Fruit fly (Drosophila melanogaster) whole organism, prepupa: ENCODE measurements around the gene CG43336.

Experiments used
- CG11762 ChIP-seq: fragments of 200-800 bp; sonication (Bioruptor generic); optimal IDR thresholded peaks from 3 replicates; lab custom pipeline; 2016; ENCODE audit warnings: missing biosample characterization, missing genetic modification characterization; ENCODE audit not compliant: insufficient read depth
- CG11902 ChIP-seq: fragments of 200-800 bp; sonication (Bioruptor generic); optimal IDR thresholded peaks from 3 replicates; lab custom pipeline; 2016; ENCODE audit warnings: missing biosample characterization, missing genetic modification characterization
- CG1621 ChIP-seq: fragments of 200-800 bp; sonication (Bioruptor generic); optimal IDR thresholded peaks from 3 replicates; lab custom pipeline; 2018; ENCODE audit warnings: missing biosample characterization, mild to moderate bottlenecking, missing genetic modification characterization
- CG4318 ChIP-seq: fragments of 200-800 bp; sonication (Bioruptor generic); optimal IDR thresholded peaks from 3 replicates; lab custom pipeline; 2017; ENCODE audit warnings: missing biosample characterization, mild to moderate bottlenecking, missing genetic modification characterization
- CG6854 ChIP-seq: fragments of 200-800 bp; sonication (Bioruptor generic); optimal IDR thresholded peaks from 2 replicates; lab custom pipeline; 2017; ENCODE audit warnings: missing biosample characterization, mild to moderate bottlenecking, missing genetic modification characterization
- CG8119 ChIP-seq: fragments of 200-800 bp; sonication (Bioruptor generic); IDR thresholded peaks from 3 replicates; pipeline ENCODE4 v1.3.6; 2022; ENCODE audit warnings: missing biosample characterization, missing genetic modification characterization
- Eip75B ChIP-seq: fragments of 200-800 bp; sonication (Bioruptor generic); optimal IDR thresholded peaks from 3 replicates; lab custom pipeline; 2016; ENCODE audit warnings: missing biosample characterization, missing genetic modification characterization
- Ets96B ChIP-seq: fragments of 200-800 bp; optimal IDR thresholded peaks from 2 replicates; lab custom pipeline; 2019; ENCODE audit warnings: missing biosample characterization, mild to moderate bottlenecking, missing genetic modification characterization, moderate library complexity
- Gug ChIP-seq: fragments of 200-800 bp; sonication (Bioruptor generic); IDR thresholded peaks from 2 replicates; pipeline ENCODE4 v1.3.6; 2022; ENCODE audit warnings: missing biosample characterization, missing genetic modification characterization
- Sox102F ChIP-seq: fragments of 200-800 bp; sonication (Bioruptor generic); optimal IDR thresholded peaks from 2 replicates; lab custom pipeline; 2016; ENCODE audit warnings: missing biosample characterization, mild to moderate bottlenecking, missing genetic modification characterization
- fkh ChIP-seq: fragments of 200-800 bp; sonication (Bioruptor generic); optimal IDR thresholded peaks from 3 replicates; lab custom pipeline; 2017; ENCODE audit warnings: missing biosample characterization, mild to moderate bottlenecking, missing genetic modification characterization, moderate library complexity
- topi ChIP-seq: fragments of 200-800 bp; sonication (Bioruptor generic); optimal IDR thresholded peaks from 3 replicates; lab custom pipeline; 2016; ENCODE audit warnings: missing biosample characterization, missing genetic modification characterization
- vri ChIP-seq: fragments of 200-800 bp; sonication (Bioruptor generic); optimal IDR thresholded peaks from 3 replicates; lab custom pipeline; 2016; ENCODE audit warnings: missing biosample characterization, mild to moderate bottlenecking, missing genetic modification characterization

DNA sequence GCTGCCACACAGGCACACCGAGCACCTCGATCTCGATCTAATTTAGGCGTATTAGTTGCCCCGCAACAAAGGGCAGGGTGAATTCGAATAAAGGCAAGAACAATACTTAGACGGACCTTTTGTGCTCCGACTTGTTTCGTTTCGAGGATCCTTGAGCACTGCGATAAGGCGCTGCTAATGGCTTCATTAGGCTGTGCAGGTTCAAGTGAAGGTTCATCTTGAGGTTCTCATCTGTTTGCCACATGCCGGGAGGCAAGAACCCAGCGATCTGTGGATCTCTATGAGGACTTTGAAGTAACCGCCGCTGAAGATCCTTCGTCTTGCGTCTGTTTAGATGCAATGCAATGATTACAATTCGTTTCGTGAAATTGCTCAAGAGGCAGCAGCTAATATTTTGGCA lies 3.0 kb downstream of the CG43336 start:
- TF ChIP-seq CG4318 (GFP tag; lab: Kevin White, UChicago) (no peak), CG1621 (tag; lab: Kevin White, UChicago) (no peak), Eip75B (GFP tag; lab: Kevin White, UChicago) (no peak), Sox102F (GFP tag; lab: Kevin White, UChicago) (no peak), fkh (GFP tag; lab: Kevin White, UChicago) (no peak), CG11762 (GFP tag; lab: Kevin White, UChicago) (no peak), CG6854 (GFP tag; lab: Kevin White, UChicago) (no peak), topi (GFP tag; lab: Kevin White, UChicago) (no peak), CG8119 (GFP tag; lab: Robert Waterston, UW) (no peak), CG11902 (GFP tag; lab: Kevin White, UChicago) (no peak), Ets96B (tag; lab: Kevin White, UChicago) (no peak), Gug (GFP tag; lab: Robert Waterston, UW) (no peak), vri (GFP tag; lab: Kevin White, UChicago) (no peak)
